Worm (Caenorhabditis elegans): Measurements from ENCODE around the gene srxa-4.

Gene srxa-4

DNA sequence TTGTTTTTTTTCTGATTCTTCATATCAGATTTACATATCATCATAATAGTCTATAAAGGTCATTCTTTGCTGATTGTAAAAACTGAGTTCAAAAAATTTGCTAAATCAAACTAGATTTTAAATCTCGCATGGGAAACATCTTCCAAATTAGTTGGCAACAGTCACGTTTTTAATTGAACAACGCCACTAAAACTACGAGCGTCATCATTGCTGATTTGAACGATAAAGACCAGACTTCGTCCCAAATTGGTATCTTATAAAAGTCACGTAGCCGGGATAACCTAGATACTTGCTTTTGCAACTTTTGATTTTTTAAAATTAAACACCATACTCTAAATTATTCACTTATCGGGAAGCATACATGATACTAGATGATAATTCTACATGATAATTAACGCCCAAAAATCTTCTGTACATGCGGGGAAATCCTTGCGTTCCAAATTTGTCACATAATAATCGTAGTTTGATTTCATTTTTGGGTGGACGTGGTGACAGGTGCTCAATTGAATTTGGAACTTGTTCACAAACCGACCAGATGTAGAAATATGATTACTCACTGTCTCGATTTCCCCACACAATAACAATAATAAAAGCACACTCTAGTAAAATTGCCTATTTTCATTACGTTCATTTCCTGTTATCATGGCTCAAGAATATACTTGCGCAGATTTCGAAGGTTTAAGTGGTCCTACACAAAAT lies 3.1 kb upstream of the srxa-4 start, which contains the start of gene srw-67:
srw-67 (plus strand) TSS at position 643 of the 699 bp plus-strand sequence.
- no peak for TF ChIP-seq nhr-28 (tag; optimal IDR thresholded peaks at IDR 0.05)
- no peak for TF ChIP-seq blmp-1 (tag; optimal IDR thresholded peaks at IDR 0.05)
- TF ChIP-seq zip-8 (tag; optimal IDR thresholded peaks at IDR 0.05): no peak
- no peak for TF ChIP-seq unc-39 (tag; optimal IDR thresholded peaks at IDR 0.05)
- TF ChIP-seq ztf-11 (tag; optimal IDR thresholded peaks at IDR 0.05): no peak
- TF ChIP-seq lsy-2 (tag; optimal IDR thresholded peaks at IDR 0.05): no peak
- TF ChIP-seq mep-1 (tag; optimal IDR thresholded peaks at IDR 0.05): no peak
- no peak for TF ChIP-seq pha-4 (tag; optimal IDR thresholded peaks at IDR 0.05)
- TF ChIP-seq cnd-1 (tag; optimal IDR thresholded peaks at IDR 0.05): no peak
- TF ChIP-seq nhr-12 (tag; optimal IDR thresholded peaks at IDR 0.05): no peak
- no peak for TF ChIP-seq ham-2 (GFP tag; optimal IDR thresholded peaks at IDR 0.05)
- TF ChIP-seq mls-2 (tag; optimal IDR thresholded peaks at IDR 0.05): no peak

- TF ChIP-seq pha-4 (tag; optimal IDR thresholded peaks at IDR 0.05) (no peak), nhr-2 (tag; optimal IDR thresholded peaks at IDR 0.05) (no peak), flh-1 (GFP tag; optimal IDR thresholded peaks at IDR 0.05) (no peak), ztf-11 (tag; optimal IDR thresholded peaks at IDR 0.05) (no peak), zip-8 (tag; optimal IDR thresholded peaks at IDR 0.05) (no peak), nhr-237 (tag; optimal IDR thresholded peaks at IDR 0.05) (no peak), lin-13 (tag; optimal IDR thresholded peaks at IDR 0.05) (no peak), ceh-39 (tag; optimal IDR thresholded peaks at IDR 0.05) (no peak), nhr-76 (tag; optimal IDR thresholded peaks at IDR 0.05) (no peak), unc-62 (GFP tag; optimal IDR thresholded peaks at IDR 0.05) (no peak), mls-2 (tag; optimal IDR thresholded peaks at IDR 0.05) (no peak), ceh-43 (GFP tag; optimal IDR thresholded peaks at IDR 0.05) (no peak)
Observed at ce11 chrV:7424336-7424735, 4.1 kb downstream of the srxa-4 start, which contains the start of gene F18E3.10. Gene F18E3.10, minus strand, starts transcription at chrV:7424436.

DNA sequence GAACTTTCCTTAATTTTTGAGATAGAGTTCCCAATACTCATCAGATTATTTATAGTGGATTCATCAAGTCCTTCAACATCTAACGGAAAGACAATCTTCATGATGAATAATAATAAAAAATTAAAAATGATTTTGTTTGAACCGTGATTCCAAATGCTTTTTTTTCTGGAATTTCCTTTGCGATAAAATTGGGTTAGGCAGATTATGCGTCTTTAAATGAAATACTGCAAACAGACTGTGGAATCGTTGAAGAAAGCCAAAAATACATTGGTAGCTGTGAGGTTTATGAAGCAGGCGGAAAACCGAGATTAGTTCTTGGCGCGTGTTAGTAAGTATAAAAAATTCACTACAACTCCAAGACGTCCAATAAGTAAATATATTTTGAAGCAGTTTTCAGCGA lies 6.3 kb downstream of the srxa-4 start, which contains the start of gene srw-68:
srw-68 (minus strand) TSS at position 101 of the 400 bp plus-strand sequence.
- no peak for TF ChIP-seq ces-1 (GFP tag; optimal IDR thresholded peaks at IDR 0.05)
- no peak for TF ChIP-seq nhr-237 (tag; optimal IDR thresholded peaks at IDR 0.05)
- no peak for TF ChIP-seq bed-3 (GFP tag; optimal IDR thresholded peaks at IDR 0.05)
- TF ChIP-seq unc-62 (GFP tag; optimal IDR thresholded peaks at IDR 0.05): no peak
- TF ChIP-seq drap-1 (GFP tag; optimal IDR thresholded peaks at IDR 0.05): no peak

DNA sequence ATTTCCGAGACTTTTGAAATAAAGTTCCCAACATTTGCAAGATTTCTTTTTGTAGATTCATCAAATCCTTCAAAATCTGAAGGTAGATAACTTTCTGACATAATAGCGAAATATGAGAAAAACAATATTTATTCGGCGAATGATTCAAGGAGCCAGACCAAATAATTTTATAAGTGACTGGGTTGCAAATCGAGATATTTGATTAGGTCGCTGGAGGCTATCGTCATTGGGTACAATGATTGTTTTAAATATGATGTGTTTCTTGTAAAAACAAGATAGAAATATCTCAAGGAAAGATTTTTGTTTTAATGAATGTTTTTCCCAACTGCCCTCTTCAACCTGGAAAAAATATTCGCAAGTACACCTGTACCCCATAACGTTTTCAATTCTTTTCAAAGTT lies 8.6 kb downstream of the srxa-4 start, which contains the start of gene srw-69:
srw-69 (minus strand) TSS at position 101 of the 400 bp plus-strand sequence.
- TF ChIP-seq nhr-237 (tag; optimal IDR thresholded peaks at IDR 0.05) (no peak), ceh-39 (tag; optimal IDR thresholded peaks at IDR 0.05) (no peak), pha-4 (tag; optimal IDR thresholded peaks at IDR 0.05) (no peak), lin-13 (tag; optimal IDR thresholded peaks at IDR 0.05) (no peak), flh-1 (GFP tag; optimal IDR thresholded peaks at IDR 0.05) (no peak), tbx-8 (GFP tag; optimal IDR thresholded peaks at IDR 0.05) (no peak), lsy-2 (tag; optimal IDR thresholded peaks at IDR 0.05) (no peak), nhr-12 (tag; optimal IDR thresholded peaks at IDR 0.05) (no peak), sptf-1 (tag; optimal IDR thresholded peaks at IDR 0.05) (no peak), snpc-4 (tag; optimal IDR thresholded peaks at IDR 0.05) (no peak)

DNA sequence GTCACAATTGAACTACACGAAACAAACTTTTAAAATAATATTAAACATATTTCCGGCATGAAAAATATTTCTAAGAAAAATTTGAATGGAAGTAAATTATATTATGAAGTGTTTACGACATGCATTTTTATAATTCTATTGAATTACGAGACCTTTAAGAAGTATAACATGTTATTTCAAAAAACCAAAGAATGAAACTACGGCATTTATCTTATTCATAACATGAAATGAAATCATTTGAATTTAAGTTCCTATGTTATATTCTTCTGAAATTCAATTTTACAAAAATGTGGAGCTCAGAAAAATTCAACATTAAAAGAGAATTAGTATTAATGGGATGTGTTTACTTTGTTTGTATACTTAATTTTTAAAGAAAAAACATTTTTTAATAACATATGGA lies 10.8 kb downstream of the srxa-4 start, which contains the start of gene srw-71:
srw-71 (minus strand) TSS at position 101 of the 400 bp plus-strand sequence.
- TF ChIP-seq ceh-39 (tag; optimal IDR thresholded peaks at IDR 0.05): no peak
- TF ChIP-seq nhr-76 (tag; optimal IDR thresholded peaks at IDR 0.05): no peak
- no peak for TF ChIP-seq snpc-4 (tag; optimal IDR thresholded peaks at IDR 0.05)
- TF ChIP-seq pha-4 (tag; optimal IDR thresholded peaks at IDR 0.05): no peak
- TF ChIP-seq nhr-2 (tag; optimal IDR thresholded peaks at IDR 0.05): no peak
- no peak for TF ChIP-seq mab-5 (tag; optimal IDR thresholded peaks at IDR 0.05)
- TF ChIP-seq ham-2 (GFP tag; optimal IDR thresholded peaks at IDR 0.05): no peak
- TF ChIP-seq lin-13 (tag; optimal IDR thresholded peaks at IDR 0.05): no peak
- no peak for TF ChIP-seq cnd-1 (tag; optimal IDR thresholded peaks at IDR 0.05)

DNA sequence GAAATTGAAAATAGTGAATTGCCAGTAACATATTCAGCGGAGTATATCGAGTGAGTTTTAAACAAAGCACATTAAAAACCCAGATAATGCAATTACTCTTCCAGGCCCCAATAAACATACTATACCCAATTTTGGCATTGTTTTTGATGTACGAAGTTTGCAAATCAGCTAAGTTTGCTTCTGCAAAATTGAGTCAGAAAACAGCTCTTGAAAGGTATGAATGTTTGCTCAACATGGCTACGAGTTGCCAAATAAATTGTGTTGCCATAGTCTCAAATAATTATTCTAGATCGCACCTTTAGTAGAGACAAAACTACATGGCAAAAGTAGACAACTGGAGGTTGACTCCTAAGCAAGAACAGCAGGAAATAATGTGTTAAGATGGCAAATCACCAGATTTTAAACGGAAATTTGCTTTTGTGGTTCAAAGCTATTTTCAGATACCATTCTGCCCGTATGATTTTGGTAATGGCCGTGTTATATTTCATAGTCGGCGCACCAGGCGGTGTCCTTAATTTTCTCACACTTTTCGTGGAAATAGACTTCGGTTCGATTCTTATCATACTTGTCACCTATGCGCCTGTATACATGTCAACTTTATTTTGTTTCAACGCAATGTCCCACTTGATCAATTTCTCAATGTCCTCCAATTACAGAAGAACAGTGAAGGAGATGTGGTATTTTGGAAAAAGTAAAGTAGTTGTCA lies 12.3 kb downstream of the srxa-4 start:
- no peak for TF ChIP-seq mab-5 (tag; optimal IDR thresholded peaks at IDR 0.05)
- TF ChIP-seq ceh-43 (GFP tag; optimal IDR thresholded peaks at IDR 0.05): no peak
- no peak for TF ChIP-seq nhr-28 (tag; optimal IDR thresholded peaks at IDR 0.05)
- TF ChIP-seq unc-62 (GFP tag; optimal IDR thresholded peaks at IDR 0.05): no peak
- TF ChIP-seq sptf-1 (tag; optimal IDR thresholded peaks at IDR 0.05): no peak
- TF ChIP-seq tbx-8 (GFP tag; optimal IDR thresholded peaks at IDR 0.05): no peak
- no peak for TF ChIP-seq zip-8 (tag; optimal IDR thresholded peaks at IDR 0.05)
- TF ChIP-seq drap-1 (GFP tag; optimal IDR thresholded peaks at IDR 0.05): no peak
- no peak for TF ChIP-seq nhr-12 (tag; optimal IDR thresholded peaks at IDR 0.05)
- TF ChIP-seq mls-2 (tag; optimal IDR thresholded peaks at IDR 0.05): no peak
- no peak for TF ChIP-seq hlh-1 (tag; optimal IDR thresholded peaks at IDR 0.05)
- TF ChIP-seq pha-4 (tag; optimal IDR thresholded peaks at IDR 0.05): no peak
- no peak for TF ChIP-seq nhr-2 (tag; optimal IDR thresholded peaks at IDR 0.05)
- TF ChIP-seq lin-13 (tag; optimal IDR thresholded peaks at IDR 0.05): no peak
- no peak for TF ChIP-seq elt-1 (tag; optimal IDR thresholded peaks at IDR 0.05; ENCODE audit: borderline replicate concordance, insufficient read depth)
- TF ChIP-seq M03D4.4 (tag; optimal IDR thresholded peaks at IDR 0.05): no peak
- TF ChIP-seq sem-2 (GFP tag; optimal IDR thresholded peaks at IDR 0.05): no peak
